Worm (Caenorhabditis elegans): ENCODE data around the gene B0478.3.

B0478.3 gene

ce11 chrIV:6974162-6974938, 9.9 kb upstream of the B0478.3 start (continued):
- peak; percentile 80 for TF ChIP-seq hsf-1 (GFP tag; IDR thresholded peaks at IDR 0.05)
- TF ChIP-seq unc-62 (GFP tag; optimal IDR thresholded peaks at IDR 0.05), result no peak
- 0 out of 2 replicates have a peak, but pooled peaks have one; percentile 30 for TF ChIP-seq ceh-40 (GFP tag; IDR thresholded peaks at IDR 0.05)
- 0 out of 2 replicates have a peak, but pooled peaks have one; percentile 35 for TF ChIP-seq Y95B8A.8 (GFP tag; IDR thresholded peaks at IDR 0.05)
- TF ChIP-seq F49E8.2 (tag; optimal IDR thresholded peaks at IDR 0.05; ENCODE audit: insufficient read depth), result peak; percentile 82
- TF ChIP-seq F39B2.1 (GFP tag; IDR thresholded peaks at IDR 0.05), result peak; percentile 67; the same call in 1 of the 2 replicates
- TF ChIP-seq hrde-1 (tag; optimal IDR thresholded peaks at IDR 0.05; ENCODE audit: borderline replicate concordance), result peak; percentile 64
- TF ChIP-seq ztf-18 (tag; optimal IDR thresholded peaks at IDR 0.05), result peak; percentile 15
- peak; percentile 46 for TF ChIP-seq snpc-4 (GFP tag; optimal IDR thresholded peaks at IDR 0.05)
- TF ChIP-seq snpc-4 (tag; optimal IDR thresholded peaks at IDR 0.05), result peak in 2 of 4 experiments; percentile 75 to 76
- TF ChIP-seq madf-3 (GFP tag; IDR thresholded peaks at IDR 0.05), result peak; percentile 80
- TF ChIP-seq rcor-1 (GFP tag; IDR thresholded peaks at IDR 0.05), result peak; percentile 75
- no peak for TF ChIP-seq attf-5 (GFP tag; optimal IDR thresholded peaks at IDR 0.05)
- no peak for TF ChIP-seq ama-1 (optimal IDR thresholded peaks at IDR 0.05)
- peak; percentile 57 to 95 for TF ChIP-seq ama-1 (GFP tag; optimal IDR thresholded peaks at IDR 0.05)
- peak; percentile 49 for TF ChIP-seq lin-54 (GFP tag; optimal IDR thresholded peaks at IDR 0.05)
- TF ChIP-seq ceh-100 (GFP tag; IDR thresholded peaks at IDR 0.05), result peak; percentile 58; the same call in 1 of the 2 replicates

- TF ChIP-seq T07F8.4 (tag; optimal IDR thresholded peaks at IDR 0.05) (no peak), efl-1 (GFP tag; optimal IDR thresholded peaks at IDR 0.05) (peak; percentile 22)
These were observed 8.0 kb upstream of the B0478.3 start, which contains the start of gene nhr-249 for ce11 chrIV:6972427-6972826. TSS of gene nhr-249 (minus strand) at chrIV:6972527.

ce11 chrIV:6971213-6971612, 6.8 kb upstream of the B0478.3 start, which contains the start of gene ZK381.62:
TSS of gene ZK381.62 (minus strand) at chrIV:6971313.
- TF ChIP-seq fkh-3 (tag; optimal IDR thresholded peaks at IDR 0.05) (no peak), madf-10 (tag; optimal IDR thresholded peaks at IDR 0.05) (no peak), let-607 (tag; optimal IDR thresholded peaks at IDR 0.05) (no peak), mel-28 (tag; optimal IDR thresholded peaks at IDR 0.05; ENCODE audit: borderline replicate concordance) (no peak), sdz-38 (tag; optimal IDR thresholded peaks at IDR 0.05) (no peak), Y53G8AR.9 (GFP tag; conservative IDR thresholded peaks at IDR 0.05) (no peak), hmg-20 (GFP tag; IDR thresholded peaks at IDR 0.05) (no peak), lin-40 (tag; optimal IDR thresholded peaks at IDR 0.05) (no peak), T07F8.4 (tag; optimal IDR thresholded peaks at IDR 0.05) (no peak), gei-17 (GFP tag; optimal IDR thresholded peaks at IDR 0.05) (no peak), aptf-2 (GFP tag; conservative IDR thresholded peaks at IDR 0.05) (no peak), ztf-18 (tag; optimal IDR thresholded peaks at IDR 0.05) (no peak), madf-8 (GFP tag; conservative IDR thresholded peaks at IDR 0.05) (no peak), hmg-1.2 (GFP tag; IDR thresholded peaks at IDR 0.05) (no peak), ztf-26 (tag; optimal IDR thresholded peaks at IDR 0.05) (no peak), nhr-120 (GFP tag; IDR thresholded peaks at IDR 0.05) (no peak), dpff-1 (tag; optimal IDR thresholded peaks at IDR 0.05) (no peak)

ce11 chrIV:6970271-6970670, 5.9 kb upstream of the B0478.3 start, which contains the start of gene ZK381.8:
TSS of gene ZK381.8 (minus strand) at chrIV:6970371.
- TF ChIP-seq F10E7.11 (tag; optimal IDR thresholded peaks at IDR 0.05) (no peak), tlf-1 (GFP tag; optimal IDR thresholded peaks at IDR 0.05) (no peak), dox-1 (GFP tag; IDR thresholded peaks at IDR 0.05) (no peak), nhr-90 (tag; optimal IDR thresholded peaks at IDR 0.05) (no peak), let-526 (GFP tag; IDR thresholded peaks at IDR 0.05) (no peak), ztf-22 (GFP tag; optimal IDR thresholded peaks at IDR 0.05) (no peak), ztf-6 (GFP tag; IDR thresholded peaks at IDR 0.05) (no peak), ama-1 (optimal IDR thresholded peaks at IDR 0.05) (no peak), ama-1 (GFP tag; optimal IDR thresholded peaks at IDR 0.05) (no peak), rpc-1 (optimal IDR thresholded peaks at IDR 0.05) (no peak), rpc-1 (tag; optimal IDR thresholded peaks at IDR 0.05) (no peak), hlh-26 (GFP tag; conservative IDR thresholded peaks at IDR 0.05) (no peak), ztf-3 (GFP tag; optimal IDR thresholded peaks at IDR 0.05) (no peak)
